Worm (Caenorhabditis elegans) whole organism, early embryonic: ENCODE measurements around the gene wdr-62.

ENCODE experiments used
- B0310.2 ChIP-seq: sonication (generic microtip); optimal IDR thresholded peaks from 2 replicates; lab custom pipeline; 2016; ENCODE audit warnings: mild to moderate bottlenecking, missing genetic modification characterization, missing compliant biosample characterization
- F13C5.2 ChIP-seq: sonication (generic microtip); optimal IDR thresholded peaks from 2 replicates; lab custom pipeline; 2017; ENCODE audit warnings: mild to moderate bottlenecking, missing genetic modification characterization, inconsistent platforms, missing compliant biosample characterization
- aly-1 ChIP-seq: sonication (generic microtip); optimal IDR thresholded peaks from 2 replicates; lab custom pipeline; 2016; ENCODE audit warnings: missing genetic modification characterization, missing compliant biosample characterization
- ama-1 ChIP-seq: fragments of 150-350 bp; optimal IDR thresholded peaks from 2 replicates; lab custom pipeline; 2014
- ceh-13 ChIP-seq: fragments of 200-800 bp; sonication (Bioruptor generic); optimal IDR thresholded peaks from 2 replicates; lab custom pipeline; 2018; ENCODE audit warnings: mild to moderate bottlenecking, missing genetic modification characterization, missing compliant biosample characterization
- ceh-36 ChIP-seq: sonication (generic microtip); optimal IDR thresholded peaks from 2 replicates; lab custom pipeline; 2016; ENCODE audit warnings: missing genetic modification characterization, inconsistent platforms, missing compliant biosample characterization
- ets-7 ChIP-seq: sonication (generic microtip); optimal IDR thresholded peaks from 2 replicates; lab custom pipeline; 2016; ENCODE audit warnings: missing genotype, missing genetic modification characterization, missing compliant biosample characterization
- flt-1 ChIP-seq: fragments of 200-800 bp; sonication (Bioruptor generic); IDR thresholded peaks from 2 replicates; pipeline ENCODE4 v1.3.6; 2022; ENCODE audit warnings: missing genetic modification characterization, missing compliant biosample characterization
- hmbx-1 ChIP-seq: sonication (generic microtip); optimal IDR thresholded peaks from 2 replicates; lab custom pipeline; 2016; ENCODE audit warnings: mild to moderate bottlenecking, missing genetic modification characterization, missing compliant biosample characterization
- hmg-4 ChIP-seq: fragments of 200-800 bp; sonication (Bioruptor generic); optimal IDR thresholded peaks from 2 replicates; lab custom pipeline; 2018; ENCODE audit warnings: mild to moderate bottlenecking, missing genetic modification characterization, missing compliant biosample characterization
- hnd-1 ChIP-seq: sonication (generic microtip); optimal IDR thresholded peaks from 2 replicates; lab custom pipeline; 2016; ENCODE audit warnings: missing genetic modification characterization, missing compliant biosample characterization
- pes-1 ChIP-seq: fragments of 200-800 bp; sonication (Bioruptor generic); IDR thresholded peaks from 2 replicates; pipeline ENCODE4 v1.3.6; 2022; ENCODE audit warnings: missing genetic modification reagents, missing genetic modification characterization, missing compliant biosample characterization
- scrt-1 ChIP-seq: fragments of 200-800 bp; sonication (Bioruptor generic); IDR thresholded peaks from 2 replicates; pipeline ENCODE4 v1.3.6; 2022; ENCODE audit warnings: missing genetic modification characterization, missing compliant biosample characterization
- sea-1 ChIP-seq: fragments of 200-800 bp; sonication (Bioruptor generic); conservative IDR thresholded peaks from 2 replicates; pipeline ENCODE4 v1.3.6; 2022; ENCODE audit warnings: missing genetic modification characterization, missing compliant biosample characterization
- tbx-11 ChIP-seq: fragments of 200-800 bp; sonication (Bioruptor generic); IDR thresholded peaks from 2 replicates; pipeline ENCODE4 v1.3.6; 2022; ENCODE audit warnings: missing genetic modification characterization, missing compliant biosample characterization
- tbx-37 ChIP-seq: fragments of 200-800 bp; sonication (Bioruptor generic); conservative IDR thresholded peaks from 2 replicates; pipeline ENCODE4 v1.3.6; 2022; ENCODE audit warnings: missing genetic modification reagents, missing genetic modification characterization, missing compliant biosample characterization
- tra-4 ChIP-seq: sonication (generic microtip); optimal IDR thresholded peaks from 2 replicates; lab custom pipeline; 2017; ENCODE audit warnings: missing genetic modification characterization, missing compliant biosample characterization

Gene wdr-62

ce11 chrV:9422745-9423144 lies 21.1 kb upstream of the wdr-62 start:
- no peak for TF ChIP-seq ceh-36 (tag; lab: Kevin White, UChicago)
- TF ChIP-seq sea-1 (GFP tag; lab: Robert Waterston, UW): no peak
- TF ChIP-seq hmg-4 (GFP tag; lab: Kevin White, UChicago): peak; percentile 66
- no peak for TF ChIP-seq ets-7
- no peak for TF ChIP-seq flt-1 (GFP tag; lab: Robert Waterston, UW)

- TF ChIP-seq ceh-36 (tag; lab: Kevin White, UChicago) (no peak), tbx-11 (GFP tag; lab: Robert Waterston, UW) (no peak), hmg-4 (GFP tag; lab: Kevin White, UChicago) (no peak), aly-1 (tag; lab: Kevin White, UChicago) (no peak), tra-4 (tag; lab: Kevin White, UChicago) (no peak), hnd-1 (tag; lab: Kevin White, UChicago) (no peak), ceh-13 (GFP tag; lab: Kevin White, UChicago) (no peak), F13C5.2 (tag; lab: Kevin White, UChicago) (no peak), scrt-1 (GFP tag; lab: Robert Waterston, UW) (no peak), hmbx-1 (tag; lab: Kevin White, UChicago) (no peak), pes-1 (no peak), sea-1 (GFP tag; lab: Robert Waterston, UW) (no peak)
These were observed 20.3 kb upstream of the wdr-62 start for ce11 chrV:9423539-9423938.

DNA sequence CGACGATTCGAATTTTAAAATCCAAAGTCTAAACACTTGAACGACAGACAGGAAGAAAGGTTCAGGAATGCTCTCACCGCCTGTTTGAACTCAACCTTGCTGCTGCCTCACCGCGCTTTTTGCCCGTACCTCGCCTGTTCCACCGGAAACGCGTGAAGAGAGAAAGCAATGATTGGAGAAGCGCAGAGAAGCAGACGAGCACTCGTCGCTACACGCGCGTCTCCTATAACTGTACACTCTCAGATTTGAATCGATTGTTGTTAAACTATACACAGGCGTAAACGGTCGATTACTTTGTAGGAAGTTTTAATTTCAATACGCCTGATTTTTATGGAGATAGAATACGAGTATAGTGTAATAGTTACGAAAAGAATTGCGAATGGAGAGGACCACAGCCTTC lies 19.3 kb upstream of the wdr-62 start:
- TF ChIP-seq ets-7 (peak; percentile 51), ceh-36 (tag; lab: Kevin White, UChicago) (no peak), hmg-4 (GFP tag; lab: Kevin White, UChicago) (peak; percentile 19), tra-4 (tag; lab: Kevin White, UChicago) (no peak), F13C5.2 (tag; lab: Kevin White, UChicago) (peak; percentile 25)

ce11 chrV:9425593-9425992 lies 18.3 kb upstream of the wdr-62 start, which contains the start of gene F36D4.5:
TSS of gene F36D4.5 (minus strand) at chrV:9425817.
- TF ChIP-seq ama-1 (lab: Kevin White, UChicago) (no peak), sea-1 (GFP tag; lab: Robert Waterston, UW) (no peak), ceh-13 (GFP tag; lab: Kevin White, UChicago) (no peak), hmbx-1 (tag; lab: Kevin White, UChicago) (no peak), B0310.2 (tag; lab: Kevin White, UChicago) (no peak), pes-1 (no peak), ets-7 (no peak), F13C5.2 (tag; lab: Kevin White, UChicago) (no peak), aly-1 (tag; lab: Kevin White, UChicago) (no peak), ceh-36 (tag; lab: Kevin White, UChicago) (no peak)

DNA sequence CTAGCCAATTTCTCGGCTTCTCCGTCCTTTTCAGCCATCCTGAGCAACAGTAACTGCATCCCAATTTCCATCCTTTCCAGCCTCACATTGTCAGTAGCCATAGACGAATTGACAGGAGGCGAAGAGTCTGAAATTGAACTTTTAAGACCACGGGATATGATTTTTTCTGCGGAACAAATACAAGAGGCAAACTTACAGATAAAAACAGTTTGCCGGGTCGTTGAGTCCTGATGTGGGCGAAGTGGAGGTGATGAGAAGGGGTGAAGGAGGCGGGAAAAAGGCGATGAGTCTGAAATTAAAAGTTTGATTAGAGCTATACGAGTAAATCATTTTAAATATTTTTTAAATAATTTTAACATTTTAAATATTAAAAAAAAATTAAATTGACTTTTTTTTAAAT lies 16.8 kb upstream of the wdr-62 start, which contains the start of gene F36D4.6:
F36D4.6 (minus strand) TSS at position 101 of the 400 bp plus-strand sequence.
- TF ChIP-seq hnd-1 (tag; lab: Kevin White, UChicago) (no peak), scrt-1 (GFP tag; lab: Robert Waterston, UW) (no peak), aly-1 (tag; lab: Kevin White, UChicago) (no peak), hmbx-1 (tag; lab: Kevin White, UChicago) (no peak), hmg-4 (GFP tag; lab: Kevin White, UChicago) (no peak), tbx-11 (GFP tag; lab: Robert Waterston, UW) (no peak), F13C5.2 (tag; lab: Kevin White, UChicago) (no peak), B0310.2 (tag; lab: Kevin White, UChicago) (no peak), ceh-13 (GFP tag; lab: Kevin White, UChicago) (no peak), ceh-36 (tag; lab: Kevin White, UChicago) (no peak), flt-1 (GFP tag; lab: Robert Waterston, UW) (no peak)

- 0 out of 2 replicates have a peak, but pooled peaks have one; percentile 42 for TF ChIP-seq tbx-11 (GFP tag; lab: Robert Waterston, UW)
These were observed 4.4 kb upstream of the wdr-62 start, which contains the start of gene Y54B9A.1 for ce11 chrV:9439315-9440002. TSS of gene Y54B9A.1 (minus strand) at chrV:9439549.

- TF ChIP-seq tbx-37 (GFP tag; lab: Robert Waterston, UW) (no peak), F13C5.2 (tag; lab: Kevin White, UChicago) (no peak), flt-1 (GFP tag; lab: Robert Waterston, UW) (no peak), ets-7 (no peak), tra-4 (tag; lab: Kevin White, UChicago) (no peak), hmbx-1 (tag; lab: Kevin White, UChicago) (no peak), ceh-13 (GFP tag; lab: Kevin White, UChicago) (no peak), sea-1 (GFP tag; lab: Robert Waterston, UW) (no peak), scrt-1 (GFP tag; lab: Robert Waterston, UW) (no peak), pes-1 (no peak)
These were observed 3.9 kb upstream of the wdr-62 start for ce11 chrV:9440003-9440319.

DNA sequence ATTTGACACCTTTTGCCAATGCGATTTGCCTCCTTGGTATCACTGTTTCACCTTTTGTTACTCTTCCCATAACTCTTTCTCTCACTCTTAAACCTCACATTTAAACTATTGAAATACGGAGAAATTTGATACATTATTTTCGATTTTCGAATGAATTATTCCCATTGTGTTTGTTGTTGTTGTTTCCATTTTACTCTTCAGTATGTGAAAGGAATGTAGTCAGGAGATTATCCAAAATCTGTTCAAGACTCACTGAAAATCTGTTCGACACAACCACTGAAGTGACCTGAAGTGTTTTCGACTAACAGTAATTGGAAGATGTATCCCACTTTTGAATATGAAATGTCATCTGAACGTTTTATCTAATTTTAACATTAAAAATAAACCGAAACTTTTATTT lies 2.8 kb upstream of the wdr-62 start:
- TF ChIP-seq aly-1 (tag; lab: Kevin White, UChicago) (no peak), B0310.2 (tag; lab: Kevin White, UChicago) (no peak), ceh-36 (tag; lab: Kevin White, UChicago) (no peak), scrt-1 (GFP tag; lab: Robert Waterston, UW) (no peak), pes-1 (no peak), tbx-37 (GFP tag; lab: Robert Waterston, UW) (no peak), ceh-13 (GFP tag; lab: Kevin White, UChicago) (no peak), F13C5.2 (tag; lab: Kevin White, UChicago) (no peak), ama-1 (lab: Kevin White, UChicago) (no peak), hmbx-1 (tag; lab: Kevin White, UChicago) (no peak), tbx-11 (GFP tag; lab: Robert Waterston, UW) (no peak), ets-7 (no peak), hnd-1 (tag; lab: Kevin White, UChicago) (no peak)
